Fruit fly (Drosophila melanogaster): ENCODE results near the gene EndoU.

EndoU gene

dm6 chr3R:15933609-15934232 lies 25.5 kb downstream of the EndoU start, which contains the start of the genes CG5478 and blp (continued):
- TF ChIP-seq Xbp1 (GFP tag; optimal IDR thresholded peaks at IDR 0.05) = no peak
- no peak for TF ChIP-seq NC2α (GFP tag; optimal IDR thresholded peaks at IDR 0.05)
- peak; percentile 87 for TF ChIP-seq sna (GFP tag; IDR thresholded peaks at IDR 0.05; ENCODE audit: partially characterized antibody)
- peak; percentile 33; the same call in 1 of the 2 replicates for TF ChIP-seq CG42726 (GFP tag; IDR thresholded peaks at IDR 0.05; ENCODE audit: partially characterized antibody)
- peak; percentile 92 for TF ChIP-seq Doc3 (GFP tag; IDR thresholded peaks at IDR 0.05; ENCODE audit: partially characterized antibody)
- TF ChIP-seq pita (GFP tag; optimal IDR thresholded peaks at IDR 0.05) = no peak
- TF ChIP-seq CG7556 (GFP tag; optimal IDR thresholded peaks at IDR 0.05) = no peak
- TF ChIP-seq lbe (GFP tag; optimal IDR thresholded peaks at IDR 0.05) = peak; percentile 37
- peak; percentile 85 for TF ChIP-seq CG16813 (GFP tag; IDR thresholded peaks at IDR 0.05; ENCODE audit: partially characterized antibody)
- TF ChIP-seq C15 (GFP tag; IDR thresholded peaks at IDR 0.05) = no peak
- TF ChIP-seq pan (optimal IDR thresholded peaks at IDR 0.05) = no peak
- no peak for TF ChIP-seq pan (GFP tag; optimal IDR thresholded peaks at IDR 0.05 in 1 of 2, IDR thresholded peaks at IDR 0.05 in 1 of 2)
- TF ChIP-seq Stat92E (GFP tag; optimal IDR thresholded peaks at IDR 0.05) = peak in 1 of 3 experiments; percentile 10
- peak; percentile 93 for TF ChIP-seq E2f2 (GFP tag; IDR thresholded peaks at IDR 0.05)
- peak; percentile 97 for TF ChIP-seq CG3995 (GFP tag; optimal IDR thresholded peaks at IDR 0.05)
- TF ChIP-seq CG17912 (GFP tag; optimal IDR thresholded peaks at IDR 0.05) = no peak
- TF ChIP-seq CG2712 (tag; optimal IDR thresholded peaks at IDR 0.05) = peak; percentile 35
- no peak for TF ChIP-seq gfzf (GFP tag; optimal IDR thresholded peaks at IDR 0.05)
- no peak for TF ChIP-seq Atf3 (GFP tag; optimal IDR thresholded peaks at IDR 0.05)
- no peak for TF ChIP-seq cato (GFP tag; optimal IDR thresholded peaks at IDR 0.05; ENCODE audit: borderline replicate concordance)
- TF ChIP-seq Mes4 (GFP tag; optimal IDR thresholded peaks at IDR 0.05) = no peak
- no peak for TF ChIP-seq Ssrp (tag; optimal IDR thresholded peaks at IDR 0.05)
- no peak for TF ChIP-seq CG32767 (GFP tag; IDR thresholded peaks at IDR 0.05)
- TF ChIP-seq CG14667 (GFP tag; IDR thresholded peaks at IDR 0.05) = no peak
- TF ChIP-seq amos (GFP tag; IDR thresholded peaks at IDR 0.05; ENCODE audit: partially characterized antibody) = peak; percentile 87
- no peak for TF ChIP-seq maf-S (GFP tag; optimal IDR thresholded peaks at IDR 0.05)
- no peak for TF ChIP-seq CG10543 (GFP tag; optimal IDR thresholded peaks at IDR 0.05)
- no peak for TF ChIP-seq Asciz (GFP tag; optimal IDR thresholded peaks at IDR 0.05)
- no peak for TF ChIP-seq CG8281 (tag; optimal IDR thresholded peaks at IDR 0.05)
- TF ChIP-seq Fer1 (GFP tag; optimal IDR thresholded peaks at IDR 0.05) = no peak
- no peak for TF ChIP-seq Mad (GFP tag; optimal IDR thresholded peaks at IDR 0.05)
- peak; percentile 42 for TF ChIP-seq HmgZ (tag; optimal IDR thresholded peaks at IDR 0.05)
- TF ChIP-seq YL-1 (GFP tag; optimal IDR thresholded peaks at IDR 0.05) = peak; percentile 50
- no peak for TF ChIP-seq ase (GFP tag; IDR thresholded peaks at IDR 0.05)
- TF ChIP-seq stwl (tag; optimal IDR thresholded peaks at IDR 0.05) = peak; percentile 68
- TF ChIP-seq zen (tag; optimal IDR thresholded peaks at IDR 0.05) = peak; percentile 62
- peak; percentile 88 for TF ChIP-seq CG7963 (GFP tag; IDR thresholded peaks at IDR 0.05; ENCODE audit: partially characterized antibody)
- TF ChIP-seq unc-4 (GFP tag; IDR thresholded peaks at IDR 0.05; ENCODE audit: partially characterized antibody) = peak; percentile 91
- no peak for TF ChIP-seq CG30403 (GFP tag; optimal IDR thresholded peaks at IDR 0.05)
- TF ChIP-seq tna (GFP tag; IDR thresholded peaks at IDR 0.05; ENCODE audit: partially characterized antibody) = peak; percentile 91
- TF ChIP-seq CG11695 (GFP tag; IDR thresholded peaks at IDR 0.05) = no peak
- no peak for TF ChIP-seq pfk (GFP tag; optimal IDR thresholded peaks at IDR 0.05)
- TF ChIP-seq CG9797 (GFP tag; optimal IDR thresholded peaks at IDR 0.05) = no peak
- TF ChIP-seq CG2116 (GFP tag; optimal IDR thresholded peaks at IDR 0.05) = peak; percentile 81
- TF ChIP-seq trem (tag; optimal IDR thresholded peaks at IDR 0.05) = peak; percentile 49
- no peak for TF ChIP-seq gsb-n (tag; optimal IDR thresholded peaks at IDR 0.05)
- TF ChIP-seq CG3065 (GFP tag; optimal IDR thresholded peaks at IDR 0.05) = no peak
- no peak for TF ChIP-seq onecut (GFP tag; IDR thresholded peaks at IDR 0.05)
- TF ChIP-seq nmo (GFP tag; optimal IDR thresholded peaks at IDR 0.05) = peak; percentile 30
